Worm (Caenorhabditis elegans) whole organism, young adult: ENCODE data around the gene Y61A9LA.4.

Experiments
- B0019.2 ChIP-seq: fragments of 200-800 bp; sonication (Bioruptor generic); conservative IDR thresholded peaks from 2 replicates; pipeline ENCODE4 v1.3.6; 2022; ENCODE audit warnings: missing genetic modification reagents, missing genetic modification characterization, missing compliant biosample characterization
- F52B5.7 ChIP-seq: sonication (generic microtip); optimal IDR thresholded peaks from 2 replicates; lab custom pipeline; 2016; ENCODE audit warnings: mild to moderate bottlenecking, missing genetic modification characterization, missing compliant biosample characterization
- F55B11.4 ChIP-seq: sonication (generic microtip); optimal IDR thresholded peaks from 2 replicates; lab custom pipeline; 2016; ENCODE audit warnings: missing compliant biosample characterization, missing genetic modification characterization, borderline replicate concordance; ENCODE audit not compliant: insufficient read depth
- K11D2.4 ChIP-seq: fragments of 200-800 bp; sonication (Bioruptor generic); IDR thresholded peaks from 2 replicates; pipeline ENCODE4 v1.3.6; 2022; ENCODE audit warnings: missing genetic modification reagents, missing genetic modification characterization, missing compliant biosample characterization
- T07F8.4 ChIP-seq: sonication (generic microtip); optimal IDR thresholded peaks from 2 replicates; lab custom pipeline; 2016; ENCODE audit warnings: mild to moderate bottlenecking, missing genetic modification characterization, moderate library complexity, missing compliant biosample characterization
- ZK185.1 ChIP-seq: sonication (generic microtip); optimal IDR thresholded peaks from 2 replicates; lab custom pipeline; 2016; ENCODE audit warnings: mild to moderate bottlenecking, missing genetic modification characterization, missing compliant biosample characterization; ENCODE audit not compliant: poor library complexity, severe bottlenecking
- ama-1 ChIP-seq, 3 experiments: fragments of 150-350 bp in 1 of 3; sonication (generic microtip) in 2 of 3; optimal IDR thresholded peaks; 2 replicates each; lab custom pipeline; 2014 to 2018; ENCODE audit warnings: missing biosample characterization in 2 of 3, missing genetic modification characterization in 2 of 3, missing genetic modification reagents in 2 of 3
- athp-1 ChIP-seq: sonication (generic microtip); optimal IDR thresholded peaks from 2 replicates; lab custom pipeline; 2017; ENCODE audit warnings: mild to moderate bottlenecking, missing genetic modification characterization, missing compliant biosample characterization
- cebp-1 ChIP-seq, 2 experiments: fragments of 200-800 bp in 1 of 2; sonication (Bioruptor generic) in 1 of 2; sonication (generic microtip) in 1 of 2; IDR thresholded peaks in 1 of 2; optimal IDR thresholded peaks in 1 of 2; 2 replicates each; pipeline versions ENCODE4 v1.3.6 to Lab custom; 2017 to 2022; ENCODE audit warnings: missing compliant biosample characterization in 2 of 2, missing genetic modification characterization in 2 of 2, mild to moderate bottlenecking in 1 of 2, missing genetic modification reagents in 1 of 2, moderate library complexity in 1 of 2
- ceh-40 ChIP-seq: fragments of 200-800 bp; sonication (Bioruptor generic); IDR thresholded peaks from 2 replicates; pipeline ENCODE4 v1.3.6; 2022; ENCODE audit warnings: missing genetic modification characterization, missing compliant biosample characterization
- fkh-3 ChIP-seq: sonication (generic microtip); optimal IDR thresholded peaks from 2 replicates; lab custom pipeline; 2016; ENCODE audit warnings: mild to moderate bottlenecking, missing genetic modification characterization, missing compliant biosample characterization
- hmg-1.2 ChIP-seq: fragments of 200-800 bp; sonication (Bioruptor generic); IDR thresholded peaks from 2 replicates; pipeline ENCODE4 v1.3.6; 2022; ENCODE audit warnings: missing genetic modification reagents, missing genetic modification characterization, missing compliant biosample characterization
- hsf-1 ChIP-seq: fragments of 200-800 bp; sonication (Bioruptor generic); IDR thresholded peaks from 2 replicates; pipeline ENCODE4 v1.3.6; 2022; ENCODE audit warnings: missing genetic modification reagents, missing genetic modification characterization, missing compliant biosample characterization
- nfya-1 ChIP-seq: sonication (generic microtip); optimal IDR thresholded peaks from 2 replicates; lab custom pipeline; 2017; ENCODE audit warnings: antibody characterized with exemption, missing compliant biosample characterization, missing genetic modification characterization, borderline replicate concordance; ENCODE audit not compliant: insufficient read depth
- nfya-2 ChIP-seq: fragments of 200-800 bp; sonication (Bioruptor generic); IDR thresholded peaks from 2 replicates; pipeline ENCODE4 v1.3.6; 2022; ENCODE audit warnings: missing genetic modification reagents, missing genetic modification characterization, missing compliant biosample characterization
- rec-8 ChIP-seq, 2 experiments: sonication (generic microtip); optimal IDR thresholded peaks; 2 replicates each; lab custom pipeline; 2016; ENCODE audit warnings: mild to moderate bottlenecking in 2 of 2, missing genetic modification characterization in 2 of 2, missing genetic modification reagents in 2 of 2, missing genotype in 2 of 2, missing biosample characterization in 1 of 2, missing compliant biosample characterization in 1 of 2, moderate library complexity in 1 of 2
- zfh-2 ChIP-seq: fragments of 200-800 bp; sonication (Bioruptor generic); conservative IDR thresholded peaks from 2 replicates; pipeline ENCODE4 v1.3.6; 2022; ENCODE audit warnings: missing genetic modification reagents, missing genetic modification characterization, missing compliant biosample characterization

Gene Y61A9LA.4

ce11 chrV:4598489-4598888 lies 37.9 kb downstream of the Y61A9LA.4 start:
- TF ChIP-seq cebp-1 (GFP tag; IDR thresholded peaks at IDR 0.05; lab: Robert Waterston, UW) (no peak), cebp-1 (tag; optimal IDR thresholded peaks at IDR 0.05; lab: Kevin White, UChicago) (no peak), ama-1 (optimal IDR thresholded peaks at IDR 0.05; lab: Kevin White, UChicago) (no peak), ama-1 (GFP tag; optimal IDR thresholded peaks at IDR 0.05; lab: Kevin White, UChicago) (no peak), fkh-3 (tag; lab: Kevin White, UChicago) (no peak), rec-8 (tag; optimal IDR thresholded peaks at IDR 0.05; lab: Kevin White, UChicago) (no peak), T07F8.4 (no peak), F55B11.4 (tag; lab: Kevin White, UChicago) (no peak), nfya-1 (tag; lab: Kevin White, UChicago) (no peak), ZK185.1 (tag; lab: Kevin White, UChicago) (no peak), F52B5.7 (tag; lab: Kevin White, UChicago) (no peak), zfh-2 (no peak)
- TF ChIP-seq, all 124 proteins: peak for 0

DNA sequence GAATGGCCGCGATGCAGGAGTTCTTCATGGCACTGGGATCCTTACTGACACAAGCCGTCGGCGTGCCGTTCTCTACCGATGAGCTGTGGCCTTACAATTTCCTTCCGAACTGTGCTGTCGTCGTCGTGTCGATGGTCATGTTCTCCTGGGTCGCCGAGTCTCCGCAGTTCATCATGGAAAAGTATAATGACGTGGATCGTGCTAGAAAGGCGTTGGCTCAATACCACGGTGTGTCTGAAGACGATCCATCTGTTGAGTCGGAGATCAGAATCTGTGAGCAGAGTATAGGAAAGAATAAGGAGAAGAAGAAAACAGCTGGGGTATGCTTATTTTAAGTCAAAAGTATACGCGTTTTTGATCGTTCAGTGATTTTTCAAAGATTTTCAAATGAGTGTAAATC lies 38.7 kb downstream of the Y61A9LA.4 start:
- no peak for TF ChIP-seq B0019.2
- TF ChIP-seq zfh-2: peak; percentile 71; the same call in 1 of the 2 replicates
- TF ChIP-seq hmg-1.2 (GFP tag; lab: Robert Waterston, UW): no peak
- no peak for TF ChIP-seq nfya-2 (GFP tag; lab: Robert Waterston, UW)
- no peak for TF ChIP-seq K11D2.4 (GFP tag; lab: Robert Waterston, UW)
- TF ChIP-seq athp-1 (tag; lab: Kevin White, UChicago): no peak
- TF ChIP-seq ceh-40: no peak
- TF ChIP-seq, all 124 proteins: peak for 1

DNA sequence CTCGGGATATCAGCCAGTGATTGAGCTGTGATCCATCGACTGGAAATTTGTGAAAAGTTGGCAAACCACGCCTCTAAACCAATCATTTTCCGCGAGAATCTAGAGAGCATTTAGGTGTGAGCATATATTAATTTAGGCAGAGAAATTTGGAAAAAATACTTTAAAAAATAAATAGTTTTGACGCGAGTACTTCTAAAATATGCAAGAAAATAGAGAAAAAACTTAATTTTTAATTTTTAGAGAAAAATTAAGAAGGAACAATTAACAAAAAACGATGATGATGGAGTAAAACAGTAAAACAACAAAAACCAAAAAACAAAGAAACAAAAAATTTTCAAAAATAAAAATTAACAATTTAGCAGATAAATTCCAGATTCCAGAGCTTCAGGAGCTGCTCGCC lies 46.3 kb downstream of the Y61A9LA.4 start, which contains the start of gene txt-6:
txt-6 (minus strand) TSS at position 101 of the 400 bp plus-strand sequence.
- TF ChIP-seq hsf-1: no peak
- TF ChIP-seq, all 124 proteins: peak for 0
